Fruit fly (Drosophila melanogaster) whole organism, pupa: ENCODE data around the gene CG10140.
A peak's percentile ranks its signal among the peaks of the same experiment; 100 is the strongest.

Source experiments
- CG10348 ChIP-seq: fragments of 200-800 bp; sonication (Bioruptor generic); IDR thresholded peaks from 2 replicates; pipeline ENCODE4 v1.3.6; 2022; ENCODE audit warnings: missing biosample characterization, missing genetic modification characterization
- CG12605 ChIP-seq: fragments of 200-800 bp; sonication (Bioruptor generic); IDR thresholded peaks from 2 replicates; pipeline ENCODE4 v1.3.6; 2022; ENCODE audit warnings: missing biosample characterization, missing genetic modification characterization
- CG17806 ChIP-seq: fragments of 200-800 bp; sonication (Bioruptor generic); optimal IDR thresholded peaks from 2 replicates; lab custom pipeline; 2018; ENCODE audit warnings: missing biosample characterization, mild to moderate bottlenecking, missing genetic modification characterization, moderate library complexity
- CG34367 ChIP-seq: fragments of 200-800 bp; sonication (Bioruptor generic); optimal IDR thresholded peaks from 2 replicates; lab custom pipeline; 2018; ENCODE audit warnings: missing biosample characterization, mild to moderate bottlenecking, missing genetic modification characterization
- EcR ChIP-seq: fragments of 200-800 bp; sonication (Bioruptor generic); optimal IDR thresholded peaks from 3 replicates; lab custom pipeline; 2019; ENCODE audit warnings: missing biosample characterization, missing genetic modification characterization, mild to moderate bottlenecking, moderate library complexity, missing genetic modification reagents
- Ets98B ChIP-seq: fragments of 200-800 bp; sonication (Bioruptor generic); IDR thresholded peaks from 2 replicates; pipeline ENCODE4 v1.3.6; 2022; ENCODE audit warnings: missing biosample characterization, missing genetic modification characterization
- fd96Ca ChIP-seq: fragments of 200-800 bp; sonication (Bioruptor generic); IDR thresholded peaks from 3 replicates; pipeline ENCODE4 v1.3.6; 2022; ENCODE audit warnings: missing biosample characterization, missing genetic modification characterization

dm6 chr3L:13452281-13452680 lies 12.0 kb upstream of the CG10140 start:
- no peak for TF ChIP-seq CG10348 (GFP tag; lab: Robert Waterston, UW)
- no peak for TF ChIP-seq CG17806
- no peak for TF ChIP-seq EcR (GFP tag; lab: Kevin White, UChicago)
- peak; percentile 33; the same call in 1 of the 2 replicates for TF ChIP-seq Ets98B (GFP tag; lab: Robert Waterston, UW)
- TF ChIP-seq CG12605: no peak
- no peak for TF ChIP-seq CG34367 (tag; lab: Kevin White, UChicago)
- TF ChIP-seq fd96Ca (GFP tag; lab: Robert Waterston, UW): peak; percentile 64; the same call in 2 of the 3 replicates
